Fruit fly (Drosophila melanogaster): ENCODE measurements around the gene CG14130.

DNA sequence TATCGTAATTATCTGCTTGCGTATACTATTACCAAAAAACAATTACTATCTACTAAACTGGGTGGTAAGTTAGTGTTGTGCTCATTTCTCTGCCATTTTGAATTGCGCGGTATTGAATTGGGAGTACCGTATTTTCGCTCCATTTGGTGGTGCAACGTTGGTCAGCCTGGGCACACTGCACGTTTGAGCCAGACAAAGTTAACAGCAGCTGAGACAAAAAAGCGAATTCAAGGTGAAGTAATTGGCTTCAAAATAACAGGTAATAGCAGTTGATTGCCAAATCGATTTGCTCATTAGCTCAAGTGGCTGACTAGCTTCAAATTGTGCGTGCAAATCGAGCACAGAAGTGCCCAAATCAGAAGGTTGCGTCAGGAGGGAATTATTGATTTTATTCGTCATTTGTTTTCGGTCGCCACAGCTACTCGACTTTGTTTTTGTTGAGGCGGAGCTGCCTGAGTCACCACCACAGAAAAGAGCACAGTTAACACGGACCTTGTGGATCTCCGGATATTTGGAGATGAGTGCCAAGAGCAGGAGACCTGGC is 19.7 kb upstream of the CG14130 start, which contains the start of gene Klp68D:
- TF ChIP-seq CG8301 (tag; optimal IDR thresholded peaks at IDR 0.05): no peak
- no peak for TF ChIP-seq CG9948 (tag; optimal IDR thresholded peaks at IDR 0.05)
- no peak for TF ChIP-seq gl (tag; optimal IDR thresholded peaks at IDR 0.05)
- TF ChIP-seq rn (GFP tag; IDR thresholded peaks at IDR 0.05): no peak
- no peak for TF ChIP-seq Pif1B (GFP tag; optimal IDR thresholded peaks at IDR 0.05)
- TF ChIP-seq CG13204 (GFP tag; optimal IDR thresholded peaks at IDR 0.05): no peak
- TF ChIP-seq CG34367 (tag; optimal IDR thresholded peaks at IDR 0.05): no peak
- no peak for TF ChIP-seq CG32121 (GFP tag; IDR thresholded peaks at IDR 0.05)
- no peak for TF ChIP-seq CG4496 (GFP tag; IDR thresholded peaks at IDR 0.05)
- no peak for TF ChIP-seq CG10348 (GFP tag; IDR thresholded peaks at IDR 0.05)
- no peak for TF ChIP-seq fd96Ca (GFP tag; IDR thresholded peaks at IDR 0.05)
- no peak for TF ChIP-seq Snoo (tag; optimal IDR thresholded peaks at IDR 0.05)
